Worm (Caenorhabditis elegans) whole organism, L4/young adult: Measurements from ENCODE around the gene ZK1098.6.
A peak's percentile ranks its signal among the peaks of the same experiment; 100 is the strongest.

Experiments used
- W03F9.2 ChIP-seq: fragments of 150-350 bp; optimal IDR thresholded peaks from 2 replicates; lab custom pipeline; 2014; ENCODE audit warnings: missing biosample characterization, missing genetic modification characterization
- dao-5 ChIP-seq: sonication (generic microtip); optimal IDR thresholded peaks from 2 replicates; lab custom pipeline; 2016; ENCODE audit warnings: missing genotype, missing genetic modification characterization, moderate library complexity, missing compliant biosample characterization
- him-1 ChIP-seq: sonication (generic microtip); optimal IDR thresholded peaks from 2 replicates; lab custom pipeline; 2016; ENCODE audit warnings: missing genotype, missing genetic modification reagents, missing genetic modification characterization, missing compliant biosample characterization

DNA sequence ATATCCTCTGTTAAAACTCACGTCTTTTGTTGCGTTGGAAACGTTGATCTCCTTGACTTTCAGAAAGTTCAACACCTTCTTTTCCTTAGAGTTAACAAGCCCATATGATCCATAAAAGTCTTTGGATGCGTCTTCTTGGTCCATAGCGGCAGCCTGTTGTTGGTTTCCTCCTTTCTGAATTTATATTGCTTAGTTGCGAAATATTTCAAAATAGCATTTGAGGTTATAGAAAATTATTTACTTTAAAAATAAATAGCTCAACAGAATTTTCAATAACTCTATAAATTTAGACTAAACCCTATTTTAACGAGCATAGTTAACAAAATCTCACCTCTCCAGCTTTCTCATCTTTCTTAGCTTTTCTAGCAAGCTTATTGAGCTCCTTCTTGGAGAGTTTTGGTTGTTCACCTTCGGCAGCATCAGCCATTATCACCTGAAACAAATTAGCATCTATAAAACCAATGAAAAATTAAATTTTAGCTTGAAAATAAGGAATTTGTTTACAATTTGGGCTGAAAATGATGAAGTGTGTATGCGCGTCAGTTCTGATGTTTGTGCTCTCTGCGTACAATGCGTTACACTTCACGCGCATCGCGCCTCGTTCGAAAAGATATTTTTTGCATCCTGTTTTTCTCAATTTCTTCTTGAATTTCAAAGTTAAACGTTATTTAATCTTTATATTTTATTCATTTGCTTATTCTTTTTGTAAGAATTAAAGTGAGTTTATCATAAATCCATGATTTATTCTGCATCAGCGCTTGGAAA, 36.0 kb upstream of the ZK1098.6 start, which contains the start of the genes dars-1 and ctr-9:
- TF ChIP-seq him-1 (tag; lab: Kevin White, UChicago) (no peak), W03F9.2 (peak; percentile 18), dao-5 (no peak)
